Worm (Caenorhabditis elegans) whole organism, L2 larva: Measurements from ENCODE around the gene srw-55.

Experiments
- C34F6.9 ChIP-seq: fragments of 150-350 bp; optimal IDR thresholded peaks from 2 replicates; lab custom pipeline; 2014; ENCODE audit warnings: missing biosample characterization, missing genetic modification characterization
- R02D3.7 ChIP-seq: fragments of 150-350 bp; optimal IDR thresholded peaks from 2 replicates; lab custom pipeline; 2014; ENCODE audit warnings: missing biosample characterization, missing genetic modification characterization
- Y55F3AM.14 ChIP-seq: fragments of 200-800 bp; sonication (Bioruptor generic); optimal IDR thresholded peaks from 2 replicates; lab custom pipeline; 2018; ENCODE audit warnings: mild to moderate bottlenecking, missing genetic modification characterization, missing compliant biosample characterization
- ZK546.5 ChIP-seq: sonication (generic microtip); optimal IDR thresholded peaks from 2 replicates; lab custom pipeline; 2017; ENCODE audit warnings: missing biosample characterization, missing genetic modification characterization
- alr-1 ChIP-seq: fragments of 150-350 bp; optimal IDR thresholded peaks from 2 replicates; lab custom pipeline; 2014; ENCODE audit warnings: missing biosample characterization, missing genetic modification characterization
- aly-2 ChIP-seq: fragments of 150-350 bp; optimal IDR thresholded peaks from 2 replicates; lab custom pipeline; 2014; ENCODE audit warnings: missing biosample characterization, missing genetic modification characterization
- blmp-1 ChIP-seq: sonication (generic microtip); optimal IDR thresholded peaks from 2 replicates; lab custom pipeline; 2017; ENCODE audit warnings: missing genetic modification characterization, mild to moderate bottlenecking, missing compliant biosample characterization, antibody characterized with exemption, moderate library complexity; ENCODE audit not compliant: insufficient read depth
- ceh-16 ChIP-seq: fragments of 150-350 bp; optimal IDR thresholded peaks from 2 replicates; lab custom pipeline; 2014; ENCODE audit warnings: missing biosample characterization, missing genetic modification characterization
- ceh-82 ChIP-seq: fragments of 150-350 bp; optimal IDR thresholded peaks from 2 replicates; lab custom pipeline; 2014; ENCODE audit warnings: missing biosample characterization, missing genetic modification characterization
- crh-2 ChIP-seq: sonication (generic microtip); optimal IDR thresholded peaks from 2 replicates; lab custom pipeline; 2017; ENCODE audit warnings: missing biosample characterization, missing genetic modification characterization
- egl-27 ChIP-seq: sonication (generic microtip); optimal IDR thresholded peaks from 3 replicates; lab custom pipeline; 2017; ENCODE audit warnings: missing biosample characterization, missing genetic modification reagents, missing genetic modification characterization
- elt-1 ChIP-seq: fragments of 150-350 bp; optimal IDR thresholded peaks from 2 replicates; lab custom pipeline; 2014; ENCODE audit warnings: missing biosample characterization, missing genetic modification characterization
- elt-3 ChIP-seq: sonication (generic microtip); optimal IDR thresholded peaks from 2 replicates; lab custom pipeline; 2017; ENCODE audit warnings: missing biosample characterization, missing genetic modification characterization
- fos-1 ChIP-seq: fragments of 150-350 bp; optimal IDR thresholded peaks from 2 replicates; lab custom pipeline; 2014; ENCODE audit warnings: missing biosample characterization, missing genetic modification characterization
- gmeb-1 ChIP-seq: fragments of 150-350 bp; optimal IDR thresholded peaks from 2 replicates; lab custom pipeline; 2014; ENCODE audit warnings: missing biosample characterization, missing genetic modification characterization
- lin-11 ChIP-seq: fragments of 150-350 bp; sonication (generic microtip); optimal IDR thresholded peaks from 2 replicates; lab custom pipeline; 2014; ENCODE audit warnings: missing biosample characterization, missing genetic modification characterization, inconsistent platforms, mixed read lengths
- lin-13 ChIP-seq: fragments of 150-350 bp; optimal IDR thresholded peaks from 2 replicates; lab custom pipeline; 2014; ENCODE audit warnings: missing biosample characterization, missing genetic modification reagents, missing genetic modification characterization
- lin-39 ChIP-seq: fragments of 150-350 bp; optimal IDR thresholded peaks from 2 replicates; lab custom pipeline; 2014; ENCODE audit warnings: missing biosample characterization, missing genetic modification reagents, missing genetic modification characterization
- mab-5 ChIP-seq: fragments of 150-350 bp; optimal IDR thresholded peaks from 2 replicates; lab custom pipeline; 2014; ENCODE audit warnings: missing biosample characterization, missing genetic modification characterization
- mbf-1 ChIP-seq: sonication (generic microtip); optimal IDR thresholded peaks from 2 replicates; lab custom pipeline; 2017; ENCODE audit warnings: missing biosample characterization, missing genetic modification characterization
- mdl-1 ChIP-seq, 2 experiments: fragments of 150-350 bp in 1 of 2; sonication (generic microtip) in 1 of 2; optimal IDR thresholded peaks; 2 replicates each; lab custom pipeline; 2017; ENCODE audit warnings: missing biosample characterization in 2 of 2, missing genetic modification characterization in 2 of 2
- nhr-11 ChIP-seq: fragments of 150-350 bp; optimal IDR thresholded peaks from 2 replicates; lab custom pipeline; 2014; ENCODE audit warnings: missing biosample characterization, missing genetic modification characterization
- nhr-129 ChIP-seq: fragments of 150-350 bp; optimal IDR thresholded peaks from 2 replicates; lab custom pipeline; 2014; ENCODE audit warnings: missing biosample characterization, missing genetic modification characterization
- nhr-21 ChIP-seq: fragments of 150-350 bp; optimal IDR thresholded peaks from 2 replicates; lab custom pipeline; 2014; ENCODE audit warnings: missing biosample characterization, missing genetic modification characterization
- nhr-23 ChIP-seq: fragments of 150-350 bp; optimal IDR thresholded peaks from 2 replicates; lab custom pipeline; 2014; ENCODE audit warnings: missing biosample characterization, missing genetic modification reagents, missing genetic modification characterization
- nhr-237 ChIP-seq: fragments of 150-350 bp; optimal IDR thresholded peaks from 2 replicates; lab custom pipeline; 2014; ENCODE audit warnings: missing biosample characterization, missing genetic modification characterization
- nhr-25 ChIP-seq: fragments of 150-350 bp; sonication (generic microtip); optimal IDR thresholded peaks from 3 replicates; lab custom pipeline; 2014; ENCODE audit warnings: missing biosample characterization, missing genetic modification characterization
- nhr-6 ChIP-seq: fragments of 150-350 bp; optimal IDR thresholded peaks from 2 replicates; lab custom pipeline; 2014; ENCODE audit warnings: missing biosample characterization, missing genetic modification characterization
- nhr-77 ChIP-seq: fragments of 150-350 bp; optimal IDR thresholded peaks from 2 replicates; lab custom pipeline; 2014; ENCODE audit warnings: missing biosample characterization, missing genetic modification characterization
- skn-1 ChIP-seq: sonication (generic microtip); optimal IDR thresholded peaks from 2 replicates; lab custom pipeline; 2017; ENCODE audit warnings: missing biosample characterization, missing genetic modification characterization
- sma-3 ChIP-seq: sonication (generic microtip); optimal IDR thresholded peaks from 2 replicates; lab custom pipeline; 2016; ENCODE audit warnings: missing genetic modification reagents, missing genetic modification characterization, missing compliant biosample characterization
- sma-9 ChIP-seq, 2 experiments: fragments of 150-350 bp in 1 of 2; sonication (generic microtip) in 1 of 2; optimal IDR thresholded peaks; 2 replicates each; lab custom pipeline; 2014 to 2016; ENCODE audit warnings: missing genetic modification characterization in 2 of 2, mild to moderate bottlenecking in 1 of 2, missing biosample characterization in 1 of 2, missing compliant biosample characterization in 1 of 2, missing genetic modification reagents in 1 of 2, moderate library complexity in 1 of 2
- snpc-4 ChIP-seq: fragments of 150-350 bp; optimal IDR thresholded peaks from 2 replicates; lab custom pipeline; 2014; ENCODE audit warnings: missing biosample characterization, missing genetic modification characterization
- unc-39 ChIP-seq: fragments of 150-350 bp; optimal IDR thresholded peaks from 2 replicates; lab custom pipeline; 2014; ENCODE audit warnings: missing biosample characterization, missing genetic modification characterization
- unc-55 ChIP-seq: fragments of 150-350 bp; sonication (generic microtip); optimal IDR thresholded peaks from 3 replicates; lab custom pipeline; 2014; ENCODE audit warnings: missing biosample characterization, missing genetic modification reagents, missing genetic modification characterization
- unc-62 ChIP-seq: fragments of 150-350 bp; optimal IDR thresholded peaks from 2 replicates; lab custom pipeline; 2014; ENCODE audit warnings: missing biosample characterization, missing genetic modification reagents, missing genetic modification characterization
- zag-1 ChIP-seq: fragments of 150-350 bp; optimal IDR thresholded peaks from 2 replicates; lab custom pipeline; 2014; ENCODE audit warnings: missing biosample characterization, missing genetic modification characterization
- ztf-1 ChIP-seq: fragments of 200-800 bp; sonication (Bioruptor generic); conservative IDR thresholded peaks from 2 replicates; pipeline ENCODE4 v1.3.6; 2022; ENCODE audit warnings: missing genetic modification characterization, missing compliant biosample characterization
- ztf-4 ChIP-seq: fragments of 150-350 bp; optimal IDR thresholded peaks from 2 replicates; lab custom pipeline; 2014; ENCODE audit warnings: missing biosample characterization, missing genetic modification characterization

srw-55 gene

ce11 chrV:15920273-15920672, 19.9 kb downstream of the srw-55 start, which contains the start of gene F35E8.10:
F35E8.10 (minus strand) TSS chrV:15920373.
- TF ChIP-seq zag-1 (no peak), snpc-4 (tag; lab: Kevin White, UChicago) (no peak), nhr-129 (no peak), ztf-1 (GFP tag; lab: Robert Waterston, UW) (no peak), mdl-1 (tag; optimal IDR thresholded peaks at IDR 0.05; lab: Kevin White, UChicago) (no peak), nhr-6 (tag; lab: Kevin White, UChicago) (no peak), mab-5 (tag; lab: Kevin White, UChicago) (no peak), C34F6.9 (no peak), ceh-16 (tag; lab: Kevin White, UChicago) (no peak), skn-1 (tag; lab: Kevin White, UChicago) (no peak), nhr-11 (tag; lab: Kevin White, UChicago) (no peak), Y55F3AM.14 (no peak), aly-2 (tag; lab: Kevin White, UChicago) (no peak), ztf-4 (tag; lab: Kevin White, UChicago) (no peak), ZK546.5 (tag; lab: Kevin White, UChicago) (no peak), nhr-77 (tag; lab: Kevin White, UChicago) (no peak), mbf-1 (tag; lab: Kevin White, UChicago) (no peak)

DNA sequence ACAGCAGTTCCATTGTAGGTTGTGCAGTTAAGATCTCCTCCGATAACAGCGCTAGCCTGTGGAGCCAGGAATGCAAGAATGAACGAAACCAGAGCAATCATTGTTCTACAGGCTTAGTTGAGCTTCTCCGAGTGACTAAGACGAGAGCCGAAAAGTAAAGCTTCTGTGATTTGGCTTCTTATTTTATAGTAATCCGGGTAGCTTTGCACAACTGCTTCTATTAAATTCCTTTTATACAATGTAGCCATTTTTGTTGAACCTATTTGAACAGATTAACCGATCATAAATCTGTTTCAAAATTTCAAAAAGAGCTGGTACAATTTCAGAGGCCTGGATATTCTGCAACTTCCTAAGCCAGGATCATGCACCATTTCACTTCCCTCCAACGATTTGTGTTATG, 22.7 kb downstream of the srw-55 start, which contains the start of gene F35E8.9:
Gene F35E8.9 (minus strand): TSS at position 101 of the 400 bp plus-strand sequence.
- TF ChIP-seq nhr-21 (tag; lab: Kevin White, UChicago) (no peak), nhr-237 (no peak), blmp-1 (no peak), mdl-1 (tag; optimal IDR thresholded peaks at IDR 0.05; lab: Kevin White, UChicago) (no peak), C34F6.9 (no peak), nhr-23 (tag; lab: Kevin White, UChicago) (no peak), unc-39 (no peak), ztf-1 (GFP tag; lab: Robert Waterston, UW) (no peak), R02D3.7 (no peak), mbf-1 (tag; lab: Kevin White, UChicago) (no peak), gmeb-1 (no peak), egl-27 (tag; lab: Kevin White, UChicago) (no peak), alr-1 (tag; lab: Kevin White, UChicago) (no peak), lin-11 (tag; lab: Kevin White, UChicago) (no peak), sma-9 (GFP tag; optimal IDR thresholded peaks at IDR 0.05; lab: Kevin White, UChicago) (no peak), sma-9 (tag; optimal IDR thresholded peaks at IDR 0.05; lab: Kevin White, UChicago) (no peak)

ce11 chrV:15915919-15916318, 24.2 kb downstream of the srw-55 start, which contains the start of gene gst-38:
gst-38 (minus strand) TSS chrV:15916070.
- TF ChIP-seq crh-2: peak; percentile 30
- no peak for TF ChIP-seq unc-62 (GFP tag; lab: Kevin White, UChicago)
- TF ChIP-seq sma-3: no peak
- TF ChIP-seq mdl-1 (tag; optimal IDR thresholded peaks at IDR 0.05; lab: Kevin White, UChicago): no peak
- TF ChIP-seq nhr-11 (tag; lab: Kevin White, UChicago): no peak
- peak; percentile 57 for TF ChIP-seq sma-9 (GFP tag; optimal IDR thresholded peaks at IDR 0.05; lab: Kevin White, UChicago)
- no peak for TF ChIP-seq sma-9 (tag; optimal IDR thresholded peaks at IDR 0.05; lab: Kevin White, UChicago)
- peak; percentile 63 for TF ChIP-seq fos-1
- TF ChIP-seq ceh-82 (tag; lab: Kevin White, UChicago): no peak
- no peak for TF ChIP-seq elt-3 (tag; lab: Kevin White, UChicago)
- no peak for TF ChIP-seq elt-1 (tag; lab: Kevin White, UChicago)
- no peak for TF ChIP-seq ceh-16 (tag; lab: Kevin White, UChicago)
- no peak for TF ChIP-seq gmeb-1
- no peak for TF ChIP-seq skn-1 (tag; lab: Kevin White, UChicago)

- TF ChIP-seq fos-1 (no peak), ceh-82 (tag; lab: Kevin White, UChicago) (no peak), sma-9 (GFP tag; optimal IDR thresholded peaks at IDR 0.05; lab: Kevin White, UChicago) (no peak), sma-9 (tag; optimal IDR thresholded peaks at IDR 0.05; lab: Kevin White, UChicago) (no peak), lin-11 (tag; lab: Kevin White, UChicago) (no peak), lin-39 (tag; lab: Kevin White, UChicago) (no peak), nhr-25 (tag; lab: Kevin White, UChicago) (no peak), blmp-1 (no peak), unc-55 (GFP tag; lab: Kevin White, UChicago) (no peak), lin-13 (GFP tag; lab: Kevin White, UChicago) (no peak), nhr-77 (tag; lab: Kevin White, UChicago) (no peak)
Measured at ce11 chrV:15915307-15915706, 24.8 kb downstream of the srw-55 start.
